Worm (Caenorhabditis elegans) whole organism, early embryonic: ENCODE data around the gene spr-3.
A peak's percentile ranks its signal among the peaks of the same experiment; 100 is the strongest.

Source experiments
- B0310.2 ChIP-seq: sonication (generic microtip); optimal IDR thresholded peaks from 2 replicates; lab custom pipeline; 2016; ENCODE audit warnings: mild to moderate bottlenecking, missing genetic modification characterization, missing compliant biosample characterization
- F13C5.2 ChIP-seq: sonication (generic microtip); optimal IDR thresholded peaks from 2 replicates; lab custom pipeline; 2017; ENCODE audit warnings: mild to moderate bottlenecking, missing genetic modification characterization, inconsistent platforms, missing compliant biosample characterization
- aly-1 ChIP-seq: sonication (generic microtip); optimal IDR thresholded peaks from 2 replicates; lab custom pipeline; 2016; ENCODE audit warnings: missing genetic modification characterization, missing compliant biosample characterization
- ama-1 ChIP-seq: fragments of 150-350 bp; optimal IDR thresholded peaks from 2 replicates; lab custom pipeline; 2014
- ceh-13 ChIP-seq: fragments of 200-800 bp; sonication (Bioruptor generic); optimal IDR thresholded peaks from 2 replicates; lab custom pipeline; 2018; ENCODE audit warnings: mild to moderate bottlenecking, missing genetic modification characterization, missing compliant biosample characterization
- ceh-36 ChIP-seq: sonication (generic microtip); optimal IDR thresholded peaks from 2 replicates; lab custom pipeline; 2016; ENCODE audit warnings: missing genetic modification characterization, inconsistent platforms, missing compliant biosample characterization
- ets-7 ChIP-seq: sonication (generic microtip); optimal IDR thresholded peaks from 2 replicates; lab custom pipeline; 2016; ENCODE audit warnings: missing genotype, missing genetic modification characterization, missing compliant biosample characterization
- flt-1 ChIP-seq: fragments of 200-800 bp; sonication (Bioruptor generic); IDR thresholded peaks from 2 replicates; pipeline ENCODE4 v1.3.6; 2022; ENCODE audit warnings: missing genetic modification characterization, missing compliant biosample characterization
- hmbx-1 ChIP-seq: sonication (generic microtip); optimal IDR thresholded peaks from 2 replicates; lab custom pipeline; 2016; ENCODE audit warnings: mild to moderate bottlenecking, missing genetic modification characterization, missing compliant biosample characterization
- hmg-4 ChIP-seq: fragments of 200-800 bp; sonication (Bioruptor generic); optimal IDR thresholded peaks from 2 replicates; lab custom pipeline; 2018; ENCODE audit warnings: mild to moderate bottlenecking, missing genetic modification characterization, missing compliant biosample characterization
- hnd-1 ChIP-seq: sonication (generic microtip); optimal IDR thresholded peaks from 2 replicates; lab custom pipeline; 2016; ENCODE audit warnings: missing genetic modification characterization, missing compliant biosample characterization
- pes-1 ChIP-seq: fragments of 200-800 bp; sonication (Bioruptor generic); IDR thresholded peaks from 2 replicates; pipeline ENCODE4 v1.3.6; 2022; ENCODE audit warnings: missing genetic modification reagents, missing genetic modification characterization, missing compliant biosample characterization
- scrt-1 ChIP-seq: fragments of 200-800 bp; sonication (Bioruptor generic); IDR thresholded peaks from 2 replicates; pipeline ENCODE4 v1.3.6; 2022; ENCODE audit warnings: missing genetic modification characterization, missing compliant biosample characterization
- sea-1 ChIP-seq: fragments of 200-800 bp; sonication (Bioruptor generic); conservative IDR thresholded peaks from 2 replicates; pipeline ENCODE4 v1.3.6; 2022; ENCODE audit warnings: missing genetic modification characterization, missing compliant biosample characterization
- tbx-11 ChIP-seq: fragments of 200-800 bp; sonication (Bioruptor generic); IDR thresholded peaks from 2 replicates; pipeline ENCODE4 v1.3.6; 2022; ENCODE audit warnings: missing genetic modification characterization, missing compliant biosample characterization
- tbx-37 ChIP-seq: fragments of 200-800 bp; sonication (Bioruptor generic); conservative IDR thresholded peaks from 2 replicates; pipeline ENCODE4 v1.3.6; 2022; ENCODE audit warnings: missing genetic modification reagents, missing genetic modification characterization, missing compliant biosample characterization
- tra-4 ChIP-seq: sonication (generic microtip); optimal IDR thresholded peaks from 2 replicates; lab custom pipeline; 2017; ENCODE audit warnings: missing genetic modification characterization, missing compliant biosample characterization

The spr-3 gene

ce11 chrX:4513657-4514143 is at the start of gene spr-3:
spr-3 (plus strand) TSS chrX:4514093.
- TF ChIP-seq hmg-4 (GFP tag; lab: Kevin White, UChicago): peak; percentile 66
- 0 out of 2 replicates have a peak, but pooled peaks have one; percentile 10 for TF ChIP-seq pes-1 (GFP tag; lab: Robert Waterston, UW)
- no peak for TF ChIP-seq flt-1 (GFP tag; lab: Robert Waterston, UW)
- 0 out of 2 replicates have a peak, but pooled peaks have one; percentile 47 for TF ChIP-seq sea-1

- TF ChIP-seq B0310.2 (tag; lab: Kevin White, UChicago) (no peak), tra-4 (tag; lab: Kevin White, UChicago) (no peak), ets-7 (no peak), hmbx-1 (no peak), F13C5.2 (tag; lab: Kevin White, UChicago) (no peak), flt-1 (GFP tag; lab: Robert Waterston, UW) (no peak), scrt-1 (GFP tag; lab: Robert Waterston, UW) (no peak), aly-1 (tag; lab: Kevin White, UChicago) (no peak), pes-1 (GFP tag; lab: Robert Waterston, UW) (no peak), ama-1 (no peak), sea-1 (no peak), hmg-4 (GFP tag; lab: Kevin White, UChicago) (no peak), ceh-36 (no peak)
These were observed 49.5 kb upstream of the spr-3 start for ce11 chrX:4464367-4464766.

ce11 chrX:4466218-4466617 is 47.7 kb upstream of the spr-3 start, which contains the start of gene nmur-3:
nmur-3 (plus strand) TSS chrX:4466518.
- TF ChIP-seq ceh-13 (no peak), ceh-36 (no peak), flt-1 (GFP tag; lab: Robert Waterston, UW) (no peak), hnd-1 (tag; lab: Kevin White, UChicago) (no peak)

ce11 chrX:4469297-4469816 is 44.5 kb upstream of the spr-3 start, which contains the start of gene asb-2:
asb-2 (plus strand) TSS chrX:4469766.
- TF ChIP-seq F13C5.2 (tag; lab: Kevin White, UChicago): peak; percentile 42
- no peak for TF ChIP-seq tra-4 (tag; lab: Kevin White, UChicago)

- TF ChIP-seq tra-4 (tag; lab: Kevin White, UChicago) (no peak), ets-7 (no peak), ama-1 (no peak), tbx-37 (GFP tag; lab: Robert Waterston, UW) (no peak), aly-1 (tag; lab: Kevin White, UChicago) (no peak), sea-1 (no peak), ceh-36 (no peak), pes-1 (GFP tag; lab: Robert Waterston, UW) (no peak), scrt-1 (GFP tag; lab: Robert Waterston, UW) (no peak), hnd-1 (tag; lab: Kevin White, UChicago) (no peak), B0310.2 (tag; lab: Kevin White, UChicago) (no peak), ceh-13 (no peak)
These were observed 35.4 kb upstream of the spr-3 start for ce11 chrX:4478503-4478902.

ce11 chrX:4479960-4480359 is 33.9 kb upstream of the spr-3 start:
- no peak for TF ChIP-seq hmbx-1
- TF ChIP-seq flt-1 (GFP tag; lab: Robert Waterston, UW): no peak
- TF ChIP-seq B0310.2 (tag; lab: Kevin White, UChicago): no peak
- no peak for TF ChIP-seq scrt-1 (GFP tag; lab: Robert Waterston, UW)
- no peak for TF ChIP-seq ceh-13
- no peak for TF ChIP-seq hmg-4 (GFP tag; lab: Kevin White, UChicago)
- no peak for TF ChIP-seq ama-1
- no peak for TF ChIP-seq sea-1

ce11 chrX:4480800-4481199 is 33.1 kb upstream of the spr-3 start:
- TF ChIP-seq aly-1 (tag; lab: Kevin White, UChicago): no peak
- no peak for TF ChIP-seq scrt-1 (GFP tag; lab: Robert Waterston, UW)
- TF ChIP-seq B0310.2 (tag; lab: Kevin White, UChicago): no peak
- TF ChIP-seq F13C5.2 (tag; lab: Kevin White, UChicago): no peak
- TF ChIP-seq hmbx-1: no peak
- TF ChIP-seq sea-1: no peak
- TF ChIP-seq tbx-37 (GFP tag; lab: Robert Waterston, UW): no peak
- TF ChIP-seq tbx-11: no peak
- no peak for TF ChIP-seq flt-1 (GFP tag; lab: Robert Waterston, UW)
- TF ChIP-seq ceh-36: no peak
- TF ChIP-seq hnd-1 (tag; lab: Kevin White, UChicago): no peak
- TF ChIP-seq ama-1: no peak
- no peak for TF ChIP-seq hmg-4 (GFP tag; lab: Kevin White, UChicago)

- TF ChIP-seq B0310.2 (tag; lab: Kevin White, UChicago) (no peak), ceh-36 (no peak)
These were observed 29.8 kb upstream of the spr-3 start for ce11 chrX:4484072-4484471.

ce11 chrX:4488807-4489336 is 25.0 kb upstream of the spr-3 start, which contains the start of gene ncr-1:
ncr-1 (minus strand) TSS chrX:4488857.
- TF ChIP-seq sea-1 (no peak), hmg-4 (GFP tag; lab: Kevin White, UChicago) (no peak), tbx-11 (no peak), flt-1 (GFP tag; lab: Robert Waterston, UW) (no peak), F13C5.2 (tag; lab: Kevin White, UChicago) (no peak), pes-1 (GFP tag; lab: Robert Waterston, UW) (no peak), scrt-1 (GFP tag; lab: Robert Waterston, UW) (no peak), ama-1 (no peak), ets-7 (no peak), hnd-1 (tag; lab: Kevin White, UChicago) (no peak), ceh-13 (no peak), hmbx-1 (no peak), tbx-37 (GFP tag; lab: Robert Waterston, UW) (no peak), B0310.2 (tag; lab: Kevin White, UChicago) (no peak), aly-1 (tag; lab: Kevin White, UChicago) (no peak)
